Worm (Caenorhabditis elegans) whole organism, L3 larva: ENCODE data around the gene clc-1.

Experiments used
- R02D3.7 ChIP-seq: fragments of 150-350 bp; optimal IDR thresholded peaks from 2 replicates; lab custom pipeline; 2014; ENCODE audit warnings: missing biosample characterization, missing genetic modification characterization
- aly-2 ChIP-seq: fragments of 150-350 bp; optimal IDR thresholded peaks from 2 replicates; lab custom pipeline; 2014; ENCODE audit warnings: missing biosample characterization, missing genetic modification characterization
- ama-1 ChIP-seq: fragments of 150-350 bp; optimal IDR thresholded peaks from 2 replicates; lab custom pipeline; 2018
- ceh-16 ChIP-seq: sonication (generic microtip); optimal IDR thresholded peaks from 2 replicates; lab custom pipeline; 2017; ENCODE audit warnings: missing biosample characterization, missing genetic modification characterization
- ceh-28 ChIP-seq: fragments of 150-350 bp; optimal IDR thresholded peaks from 2 replicates; lab custom pipeline; 2014; ENCODE audit warnings: missing biosample characterization, missing genetic modification reagents, missing genetic modification characterization
- ceh-82 ChIP-seq: fragments of 150-350 bp; optimal IDR thresholded peaks from 2 replicates; lab custom pipeline; 2014; ENCODE audit warnings: missing biosample characterization, missing genetic modification characterization
- daf-12 ChIP-seq: fragments of 150-350 bp; optimal IDR thresholded peaks from 2 replicates; lab custom pipeline; 2014; ENCODE audit warnings: missing biosample characterization, missing genetic modification reagents, missing genetic modification characterization
- egl-27 ChIP-seq: sonication (generic microtip); optimal IDR thresholded peaks from 4 replicates; lab custom pipeline; 2017; ENCODE audit warnings: missing biosample characterization, missing genetic modification reagents, missing genetic modification characterization
- egl-5 ChIP-seq: fragments of 150-350 bp; optimal IDR thresholded peaks from 2 replicates; lab custom pipeline; 2017; ENCODE audit warnings: missing biosample characterization, missing genetic modification reagents, missing genetic modification characterization, inconsistent platforms
- elt-1 ChIP-seq: fragments of 150-350 bp; optimal IDR thresholded peaks from 2 replicates; lab custom pipeline; 2014; ENCODE audit warnings: missing biosample characterization, missing genetic modification characterization
- elt-3 ChIP-seq, 3 experiments: fragments of 150-350 bp in 1 of 3; sonication (generic microtip) in 2 of 3; optimal IDR thresholded peaks; 2 replicates in 2 of 3; 4 replicates in 1 of 3; lab custom pipeline; 2014 to 2017; ENCODE audit warnings: missing biosample characterization in 3 of 3, missing genetic modification characterization in 3 of 3
- eor-1 ChIP-seq, 2 experiments: fragments of 150-350 bp; optimal IDR thresholded peaks; 2 replicates each; lab custom pipeline; 2014 to 2018; ENCODE audit warnings: missing biosample characterization in 2 of 2, missing genetic modification characterization in 2 of 2
- fkh-2 ChIP-seq: fragments of 150-350 bp; optimal IDR thresholded peaks from 2 replicates; lab custom pipeline; 2014; ENCODE audit warnings: missing biosample characterization, missing genetic modification reagents, missing genetic modification characterization
- fos-1 ChIP-seq: fragments of 150-350 bp; optimal IDR thresholded peaks from 2 replicates; lab custom pipeline; 2014; ENCODE audit warnings: missing biosample characterization, missing genetic modification characterization
- hmg-11 ChIP-seq: sonication (generic microtip); optimal IDR thresholded peaks from 2 replicates; lab custom pipeline; 2016; ENCODE audit warnings: missing genetic modification characterization, missing compliant biosample characterization
- jun-1 ChIP-seq: fragments of 150-350 bp; optimal IDR thresholded peaks from 2 replicates; lab custom pipeline; 2014; ENCODE audit warnings: missing biosample characterization, missing genetic modification reagents, missing genetic modification characterization
- lsy-12 ChIP-seq: sonication (generic microtip); optimal IDR thresholded peaks from 2 replicates; lab custom pipeline; 2016; ENCODE audit warnings: mild to moderate bottlenecking, missing genetic modification characterization, missing compliant biosample characterization
- mml-1 ChIP-seq: fragments of 150-350 bp; sonication (generic microtip); optimal IDR thresholded peaks from 3 replicates; lab custom pipeline; 2014; ENCODE audit warnings: missing biosample characterization, missing genetic modification characterization
- nhr-11 ChIP-seq: fragments of 150-350 bp; optimal IDR thresholded peaks from 2 replicates; lab custom pipeline; 2014; ENCODE audit warnings: missing biosample characterization, missing genetic modification characterization
- nhr-23 ChIP-seq: fragments of 150-350 bp; optimal IDR thresholded peaks from 2 replicates; lab custom pipeline; 2014; ENCODE audit warnings: missing biosample characterization, missing genetic modification reagents, missing genetic modification characterization
- nhr-25 ChIP-seq: sonication (generic microtip); optimal IDR thresholded peaks from 2 replicates; lab custom pipeline; 2017; ENCODE audit warnings: missing biosample characterization, missing genetic modification characterization
- nhr-28 ChIP-seq: fragments of 150-350 bp; optimal IDR thresholded peaks from 2 replicates; lab custom pipeline; 2014; ENCODE audit warnings: missing biosample characterization, missing genetic modification characterization
- nhr-43 ChIP-seq: sonication (generic microtip); optimal IDR thresholded peaks from 2 replicates; lab custom pipeline; 2016; ENCODE audit warnings: mild to moderate bottlenecking, missing genetic modification characterization, missing compliant biosample characterization; ENCODE audit not compliant: poor library complexity, severe bottlenecking
- nhr-67 ChIP-seq: fragments of 150-350 bp; optimal IDR thresholded peaks from 2 replicates; lab custom pipeline; 2014; ENCODE audit warnings: missing biosample characterization, missing genetic modification characterization
- nhr-77 ChIP-seq: fragments of 150-350 bp; optimal IDR thresholded peaks from 2 replicates; lab custom pipeline; 2014; ENCODE audit warnings: missing biosample characterization, missing genetic modification characterization
- pha-4 ChIP-seq: fragments of 150-350 bp; optimal IDR thresholded peaks from 2 replicates; lab custom pipeline; 2014; ENCODE audit warnings: missing biosample characterization, missing genetic modification reagents, missing genetic modification characterization
- pqm-1 ChIP-seq: fragments of 150-350 bp; optimal IDR thresholded peaks from 2 replicates; lab custom pipeline; 2017; ENCODE audit warnings: missing biosample characterization, missing genetic modification characterization, inconsistent platforms
- skn-1 ChIP-seq: fragments of 150-350 bp; optimal IDR thresholded peaks from 2 replicates; lab custom pipeline; 2014; ENCODE audit warnings: missing biosample characterization, missing genetic modification characterization
- snpc-4 ChIP-seq: fragments of 150-350 bp; optimal IDR thresholded peaks from 2 replicates; lab custom pipeline; 2014; ENCODE audit warnings: missing biosample characterization, missing genetic modification characterization
- unc-62 ChIP-seq: fragments of 150-350 bp; sonication (generic microtip); optimal IDR thresholded peaks from 4 replicates; lab custom pipeline; 2014; ENCODE audit warnings: missing biosample characterization, missing genetic modification reagents, missing genetic modification characterization
- zag-1 ChIP-seq: fragments of 150-350 bp; optimal IDR thresholded peaks from 2 replicates; lab custom pipeline; 2014; ENCODE audit warnings: missing biosample characterization, missing genetic modification characterization
- ztf-4 ChIP-seq: fragments of 150-350 bp; optimal IDR thresholded peaks from 2 replicates; lab custom pipeline; 2014; ENCODE audit warnings: missing biosample characterization, missing genetic modification characterization

Gene clc-1

ce11 chrX:11038221-11038620 is 9.0 kb upstream of the clc-1 start:
- TF ChIP-seq nhr-25, result no peak
- no peak for TF ChIP-seq hmg-11 (tag; lab: Kevin White, UChicago)
- TF ChIP-seq nhr-28 (tag; lab: Kevin White, UChicago), result no peak
- no peak for TF ChIP-seq daf-12
- TF ChIP-seq elt-1 (tag; lab: Kevin White, UChicago), result no peak

DNA sequence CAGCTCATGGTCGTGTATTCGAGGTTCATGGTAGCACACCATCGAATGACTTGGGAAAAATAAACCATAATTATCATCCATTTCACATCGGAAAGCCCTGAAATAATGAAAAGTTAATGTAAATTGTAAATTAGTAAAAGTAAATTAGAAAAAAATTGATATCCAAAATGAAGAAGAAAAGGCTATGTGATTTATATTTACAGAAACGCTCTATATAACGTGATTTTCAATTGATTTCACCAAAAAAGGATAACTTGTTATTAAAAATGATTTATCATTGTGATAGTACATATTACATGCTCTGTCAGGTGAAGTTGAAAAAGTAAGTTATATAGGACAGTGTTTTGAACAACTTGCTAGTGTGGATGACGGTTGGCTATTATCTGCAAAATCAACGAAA is 4.5 kb upstream of the clc-1 start, which contains the start of gene C09F12.3:
Gene C09F12.3, minus strand, starts transcription at position 101 of the 400 bp plus-strand sequence.
- TF ChIP-seq ceh-16 (tag; lab: Kevin White, UChicago), result no peak
- no peak for TF ChIP-seq pqm-1 (tag; lab: Kevin White, UChicago)
- no peak for TF ChIP-seq ztf-4 (tag; lab: Kevin White, UChicago)
- no peak for TF ChIP-seq nhr-77
- TF ChIP-seq daf-12, result no peak
- TF ChIP-seq nhr-11 (tag; lab: Kevin White, UChicago), result no peak

DNA sequence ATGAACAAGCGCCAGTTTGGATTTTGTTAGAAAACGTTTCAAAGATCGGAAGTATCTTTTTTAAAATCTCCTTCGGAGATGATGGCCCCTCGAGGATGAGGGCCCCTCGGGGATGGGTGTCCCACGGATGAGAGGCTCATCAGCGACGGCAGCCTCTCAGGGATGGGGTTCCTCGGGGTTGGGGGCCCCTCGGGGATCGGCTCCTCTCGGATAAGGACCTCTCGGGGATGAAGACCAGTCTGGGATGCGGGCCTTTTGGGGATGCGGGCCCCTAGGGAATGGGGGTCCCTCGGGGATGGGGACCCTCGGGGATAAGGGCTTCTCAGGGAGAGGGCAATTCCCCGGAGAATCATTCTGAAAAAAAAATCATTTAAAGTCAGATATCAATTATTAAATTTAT is 3.1 kb downstream of the clc-1 start:
- no peak for TF ChIP-seq ceh-82 (tag; lab: Kevin White, UChicago)
- TF ChIP-seq daf-12, result no peak
- TF ChIP-seq mml-1 (tag; lab: Kevin White, UChicago), result no peak
- no peak for TF ChIP-seq zag-1
- TF ChIP-seq R02D3.7 (tag; lab: Kevin White, UChicago), result no peak
- TF ChIP-seq fkh-2 (tag; lab: Kevin White, UChicago), result no peak
- no peak for TF ChIP-seq pha-4 (tag; lab: Kevin White, UChicago)

DNA sequence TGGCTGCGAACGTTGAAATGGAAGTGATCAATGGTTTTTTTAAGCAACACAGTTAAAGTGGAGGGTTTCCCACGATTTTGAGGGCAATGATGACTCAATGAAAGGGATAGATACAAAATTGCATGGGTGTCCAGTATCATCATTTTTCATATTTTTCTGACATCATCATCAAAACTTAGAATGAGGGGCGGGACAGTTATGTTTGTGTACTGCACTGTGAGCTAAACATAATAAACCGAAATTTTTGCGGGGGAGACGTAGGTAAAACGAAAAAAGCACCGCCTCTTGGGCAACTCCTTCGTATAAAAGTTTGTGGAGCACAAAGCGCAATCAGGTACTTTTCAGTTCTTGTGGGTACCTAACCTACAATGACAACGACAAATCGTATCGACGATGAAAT is 6.4 kb downstream of the clc-1 start, which contains the start of gene C09F12.2:
Gene C09F12.2, plus strand, starts transcription at position 301 of the 400 bp plus-strand sequence.
- TF ChIP-seq eor-1 (tag; optimal IDR thresholded peaks at IDR 0.05; lab: Kevin White, UChicago) (no peak), fkh-2 (tag; lab: Kevin White, UChicago) (no peak), nhr-67 (tag; lab: Kevin White, UChicago) (no peak), lsy-12 (tag; lab: Kevin White, UChicago) (no peak), snpc-4 (tag; lab: Kevin White, UChicago) (no peak), nhr-11 (tag; lab: Kevin White, UChicago) (no peak), skn-1 (tag; lab: Kevin White, UChicago) (no peak), aly-2 (tag; lab: Kevin White, UChicago) (no peak), egl-27 (tag; lab: Kevin White, UChicago) (no peak), fos-1 (tag; lab: Kevin White, UChicago) (no peak), pqm-1 (tag; lab: Kevin White, UChicago) (no peak), ceh-28 (no peak), ceh-82 (tag; lab: Kevin White, UChicago) (no peak), ama-1 (lab: Kevin White, UChicago) (no peak)

ce11 chrX:11057028-11057427 is 9.8 kb downstream of the clc-1 start, which contains the start of gene lpr-3:
lpr-3 (plus strand) TSS chrX:11057401.
- TF ChIP-seq nhr-43 (tag; lab: Kevin White, UChicago), result peak; percentile 32
- TF ChIP-seq ama-1 (lab: Kevin White, UChicago), result no peak
- TF ChIP-seq egl-5 (tag; lab: Kevin White, UChicago), result no peak
- peak; percentile 12 for TF ChIP-seq fos-1 (tag; lab: Kevin White, UChicago)
- TF ChIP-seq nhr-25, result peak; percentile 46
- peak; percentile 1 for TF ChIP-seq unc-62 (GFP tag; lab: Kevin White, UChicago)
- TF ChIP-seq elt-1 (tag; lab: Kevin White, UChicago), result peak; percentile 33
- TF ChIP-seq ceh-28, result peak; percentile 51
- TF ChIP-seq elt-3 (tag; optimal IDR thresholded peaks at IDR 0.05; lab: Kevin White, UChicago), result peak in 1 of 3 experiments; percentile 58
- TF ChIP-seq nhr-23 (tag; lab: Kevin White, UChicago), result peak; percentile 99
- no peak for TF ChIP-seq ceh-16 (tag; lab: Kevin White, UChicago)

DNA sequence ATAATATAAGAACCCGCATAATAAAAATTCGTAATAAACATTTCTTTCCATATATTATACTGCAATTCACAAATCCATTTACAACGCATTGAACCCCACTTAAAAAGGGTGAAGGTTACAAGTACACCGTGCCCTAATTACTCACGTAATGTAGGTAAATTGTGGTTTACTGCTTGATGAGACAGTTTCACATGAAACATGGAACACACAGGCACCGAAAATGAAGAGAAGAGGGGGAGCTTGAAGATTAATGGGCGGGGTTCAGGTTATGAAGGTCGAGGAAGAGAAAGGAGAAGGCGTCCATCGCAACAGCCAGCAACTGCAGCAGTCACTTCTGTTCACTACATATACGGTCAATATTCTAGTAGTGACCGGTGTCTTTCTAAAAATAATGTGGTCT is 12.5 kb downstream of the clc-1 start, which contains the start of gene lpr-6:
Gene lpr-6, plus strand, starts transcription at position 251 of the 400 bp plus-strand sequence.
- TF ChIP-seq nhr-25 (peak; percentile 5), jun-1 (tag; lab: Kevin White, UChicago) (no peak), pha-4 (tag; lab: Kevin White, UChicago) (no peak), ama-1 (lab: Kevin White, UChicago) (peak; percentile 11), nhr-23 (tag; lab: Kevin White, UChicago) (peak; percentile 87), nhr-43 (tag; lab: Kevin White, UChicago) (peak; percentile 86)
